Worm (Caenorhabditis elegans) whole organism, L4 larva: Measurements from ENCODE around the gene F23A7.1.

Experiments
- F49E8.2 ChIP-seq: sonication (generic microtip); optimal IDR thresholded peaks from 2 replicates; lab custom pipeline; 2016; ENCODE audit warnings: missing compliant biosample characterization, mild to moderate bottlenecking, missing genetic modification characterization, borderline replicate concordance
- R02D3.7 ChIP-seq: fragments of 150-350 bp; sonication (generic microtip); optimal IDR thresholded peaks from 3 replicates; lab custom pipeline; 2014; ENCODE audit warnings: missing biosample characterization, missing genetic modification characterization
- aha-1 ChIP-seq: fragments of 150-350 bp; peaks from one replicate; lab custom pipeline; 2014; ENCODE audit warnings: missing biosample characterization, missing genetic modification characterization
- ceh-44 ChIP-seq: fragments of 200-800 bp; sonication (Bioruptor generic); IDR thresholded peaks from 2 replicates; pipeline ENCODE4 v1.3.6; 2022; ENCODE audit warnings: missing genetic modification reagents, missing genetic modification characterization, missing compliant biosample characterization
- ces-1 ChIP-seq: fragments of 150-350 bp; sonication (generic microtip); optimal IDR thresholded peaks from 4 replicates; lab custom pipeline; 2014; ENCODE audit warnings: missing biosample characterization, missing genetic modification reagents, missing genetic modification characterization
- lin-13 ChIP-seq: fragments of 150-350 bp; optimal IDR thresholded peaks from 2 replicates; lab custom pipeline; 2014; ENCODE audit warnings: missing biosample characterization, missing genetic modification reagents, missing genetic modification characterization
- lin-38 ChIP-seq: fragments of 200-800 bp; sonication (Bioruptor generic); IDR thresholded peaks from 2 replicates; pipeline ENCODE4 v1.3.6; 2022; ENCODE audit warnings: missing genetic modification reagents, missing genetic modification characterization, missing compliant biosample characterization
- nhr-41 ChIP-seq: fragments of 200-800 bp; sonication (Bioruptor generic); IDR thresholded peaks from 2 replicates; pipeline ENCODE4 v1.3.6; 2022; ENCODE audit warnings: missing genetic modification reagents, missing genetic modification characterization, missing compliant biosample characterization
- set-16 ChIP-seq: fragments of 200-800 bp; sonication (Bioruptor generic); IDR thresholded peaks from 2 replicates; pipeline ENCODE4 v1.3.6; 2022; ENCODE audit warnings: missing genetic modification reagents, missing genetic modification characterization, missing compliant biosample characterization
- spr-3 ChIP-seq: fragments of 200-800 bp; sonication (Bioruptor generic); optimal IDR thresholded peaks from 2 replicates; lab custom pipeline; 2018; ENCODE audit warnings: mild to moderate bottlenecking, missing genetic modification characterization, missing compliant biosample characterization
- unc-130 ChIP-seq: sonication (generic microtip); optimal IDR thresholded peaks from 2 replicates; lab custom pipeline; 2016; ENCODE audit warnings: missing genetic modification reagents, missing genetic modification characterization, missing compliant biosample characterization
- zag-1 ChIP-seq: fragments of 150-350 bp; optimal IDR thresholded peaks from 2 replicates; lab custom pipeline; 2014; ENCODE audit warnings: missing biosample characterization, missing genetic modification characterization

- no peak for TF ChIP-seq R02D3.7 (tag; lab: Kevin White, UChicago)
- no peak for TF ChIP-seq ces-1
- no peak for TF ChIP-seq lin-38 (GFP tag; lab: Robert Waterston, UW)
- no peak for TF ChIP-seq unc-130
- no peak for TF ChIP-seq aha-1 (tag; lab: Kevin White, UChicago)
- no peak for TF ChIP-seq nhr-41 (GFP tag; lab: Robert Waterston, UW)
- no peak for TF ChIP-seq ceh-44
- TF ChIP-seq set-16 (GFP tag; lab: Robert Waterston, UW) = no peak
- TF ChIP-seq spr-3 = no peak
- no peak for TF ChIP-seq zag-1 (tag; lab: Kevin White, UChicago)
- TF ChIP-seq lin-13 (GFP tag; lab: Kevin White, UChicago) = no peak
- no peak for TF ChIP-seq F49E8.2 (tag; lab: Kevin White, UChicago)
Measured at ce11 chrX:16263287-16263686, 46.1 kb downstream of the F23A7.1 start.
